Fruit fly (Drosophila melanogaster) whole organism, wandering third instar larva: ENCODE results near the gene CG10581.

Experiments used
- Abd-B ChIP-seq: fragments of >200 bp; optimal IDR thresholded peaks from 2 replicates; lab custom pipeline; 2017; ENCODE audit warnings: missing biosample characterization, missing genetic modification characterization
- CG32264 ChIP-seq: fragments of 200-800 bp; sonication (Bioruptor generic); optimal IDR thresholded peaks from 2 replicates; lab custom pipeline; 2016; ENCODE audit warnings: missing biosample characterization, missing genetic modification characterization
- CG9705 ChIP-seq: fragments of 200-800 bp; sonication (Bioruptor generic); optimal IDR thresholded peaks from 2 replicates; lab custom pipeline; 2018; ENCODE audit warnings: missing biosample characterization, mild to moderate bottlenecking, missing genetic modification characterization
- CrebA ChIP-seq: fragments of 200-800 bp; sonication (Bioruptor generic); optimal IDR thresholded peaks from 2 replicates; lab custom pipeline; 2016; ENCODE audit warnings: missing biosample characterization, mild to moderate bottlenecking, missing genetic modification characterization, borderline replicate concordance
- Dfd ChIP-seq: fragments of >200 bp; optimal IDR thresholded peaks from 2 replicates; lab custom pipeline; 2017; ENCODE audit warnings: missing biosample characterization, missing genetic modification characterization
- Dif ChIP-seq: fragments of 200-275, 200-300 bp; sonication (Bioruptor generic); optimal IDR thresholded peaks from 2 replicates; lab custom pipeline; 2018; ENCODE audit warnings: missing biosample characterization, missing genetic modification characterization; ENCODE audit not compliant: partially characterized antibody
- GATAd ChIP-seq: sonication (Bioruptor generic); optimal IDR thresholded peaks from 2 replicates; lab custom pipeline; 2016; ENCODE audit warnings: missing biosample characterization, missing genetic modification characterization
- HLH106 ChIP-seq: fragments of 200-800 bp; optimal IDR thresholded peaks from 3 replicates; lab custom pipeline; 2019; ENCODE audit warnings: missing biosample characterization, mild to moderate bottlenecking, missing genetic modification characterization, moderate library complexity
- Hnf4 ChIP-seq: fragments of 200-800 bp; sonication (Bioruptor generic); optimal IDR thresholded peaks from 2 replicates; lab custom pipeline; 2016; ENCODE audit warnings: missing biosample characterization, mild to moderate bottlenecking, missing genetic modification characterization
- Hr78 ChIP-seq: fragments of >200 bp; optimal IDR thresholded peaks from 2 replicates; lab custom pipeline; 2017; ENCODE audit warnings: missing biosample characterization, missing genetic modification characterization
- Hr83 ChIP-seq: fragments of 200-300 bp; sonication (Bioruptor generic); optimal IDR thresholded peaks from 2 replicates; lab custom pipeline; 2016; ENCODE audit warnings: missing biosample characterization, mild to moderate bottlenecking, missing genetic modification characterization, moderate library complexity; ENCODE audit not compliant: poor library complexity, severe bottlenecking
- Jra ChIP-seq: sonication (Bioruptor generic); optimal IDR thresholded peaks from 2 replicates; lab custom pipeline; 2016; ENCODE audit warnings: missing biosample characterization, missing genetic modification characterization
- Mio ChIP-seq: sonication (Bioruptor generic); optimal IDR thresholded peaks from 2 replicates; lab custom pipeline; 2016; ENCODE audit warnings: missing biosample characterization, missing genetic modification characterization
- Myc ChIP-seq: fragments of >200 bp; optimal IDR thresholded peaks from 2 replicates; lab custom pipeline; 2017
- N ChIP-seq: fragments of >200 bp; optimal IDR thresholded peaks from 2 replicates; lab custom pipeline; 2018; ENCODE audit warnings: missing biosample characterization, missing external identifiers, missing genetic modification characterization
- OdsH ChIP-seq: fragments of 200-800 bp; sonication (Bioruptor generic); optimal IDR thresholded peaks from 2 replicates; lab custom pipeline; 2016; ENCODE audit warnings: missing biosample characterization, mild to moderate bottlenecking, missing genetic modification characterization
- Rel ChIP-seq, 2 experiments: fragments of 200-800 bp; sonication (Bioruptor generic) in 1 of 2; optimal IDR thresholded peaks; 2 replicates in 1 of 2; 3 replicates in 1 of 2; lab custom pipeline; 2016 to 2019; ENCODE audit warnings: mild to moderate bottlenecking in 2 of 2, missing biosample characterization in 2 of 2, missing genetic modification characterization in 2 of 2, moderate library complexity in 1 of 2
- Sp1 ChIP-seq: fragments of 200-800 bp; sonication (Bioruptor generic); optimal IDR thresholded peaks from 3 replicates; lab custom pipeline; 2019; ENCODE audit warnings: missing biosample characterization, mild to moderate bottlenecking, missing genetic modification characterization, moderate library complexity
- Vsx2 ChIP-seq: fragments of 200-300, 225-300 bp; sonication (Bioruptor generic); optimal IDR thresholded peaks from 2 replicates; lab custom pipeline; 2018; ENCODE audit warnings: missing biosample characterization, missing genetic modification characterization; ENCODE audit not compliant: partially characterized antibody
- br ChIP-seq: fragments of 200-800 bp; sonication (Bioruptor generic); optimal IDR thresholded peaks from 2 replicates; lab custom pipeline; 2016; ENCODE audit warnings: missing biosample characterization, missing genetic modification characterization
- brk ChIP-seq: fragments of 200-800 bp; sonication (Bioruptor generic); optimal IDR thresholded peaks from 2 replicates; lab custom pipeline; 2016; ENCODE audit warnings: missing biosample characterization, mild to moderate bottlenecking, missing genetic modification characterization
- dl ChIP-seq, 2 experiments: fragments of 175-275, 200-275 bp in 1 of 2; fragments of 200-275 bp in 1 of 2; sonication (Bioruptor generic); optimal IDR thresholded peaks; lab custom pipeline; 2018; ENCODE audit warnings: mild to moderate bottlenecking in 2 of 2, missing biosample characterization in 2 of 2, missing genetic modification characterization in 2 of 2, moderate library complexity in 2 of 2; ENCODE audit not compliant: partially characterized antibody in 2 of 2, insufficient read depth in 1 of 2
- dmrt93B ChIP-seq: fragments of 200-800 bp; sonication (Bioruptor generic); optimal IDR thresholded peaks from 2 replicates; lab custom pipeline; 2018; ENCODE audit warnings: missing biosample characterization, mild to moderate bottlenecking, missing genetic modification characterization
- dsf ChIP-seq: sonication (Bioruptor generic); optimal IDR thresholded peaks from 2 replicates; lab custom pipeline; 2016; ENCODE audit warnings: missing biosample characterization, missing genetic modification characterization, borderline replicate concordance
- ey ChIP-seq: fragments of 200-800 bp; sonication (Bioruptor generic); optimal IDR thresholded peaks from 2 replicates; lab custom pipeline; 2016; ENCODE audit warnings: missing biosample characterization, missing genetic modification characterization
- foxo ChIP-seq, 2 experiments: fragments of 200-800 bp; sonication (Bioruptor generic); optimal IDR thresholded peaks; 2 replicates in 1 of 2; 3 replicates in 1 of 2; lab custom pipeline; 2016 to 2017; ENCODE audit warnings: missing biosample characterization in 2 of 2, missing genetic modification characterization in 2 of 2
- fru ChIP-seq: fragments of 200-800 bp; sonication (Bioruptor generic); optimal IDR thresholded peaks from 3 replicates; lab custom pipeline; 2016; ENCODE audit warnings: missing biosample characterization, mild to moderate bottlenecking, missing genetic modification characterization
- h ChIP-seq: fragments of 200-800 bp; sonication (Bioruptor generic); optimal IDR thresholded peaks from 3 replicates; lab custom pipeline; 2016; ENCODE audit warnings: missing biosample characterization, mild to moderate bottlenecking, missing genetic modification characterization
- jim ChIP-seq: fragments of 175-275, 200-325 bp; sonication (Bioruptor generic); optimal IDR thresholded peaks from 2 replicates; lab custom pipeline; 2016; ENCODE audit warnings: missing biosample characterization, mild to moderate bottlenecking, missing genetic modification characterization
- lola ChIP-seq: fragments of >200 bp; optimal IDR thresholded peaks from 2 replicates; lab custom pipeline; 2017; ENCODE audit warnings: missing biosample characterization, missing genetic modification characterization
- pan ChIP-seq: fragments of >200 bp; optimal IDR thresholded peaks from 2 replicates; lab custom pipeline; 2017
- psq ChIP-seq: fragments of 200-800 bp; sonication (Bioruptor generic); optimal IDR thresholded peaks from 3 replicates; lab custom pipeline; 2017; ENCODE audit warnings: missing biosample characterization, mild to moderate bottlenecking, missing genetic modification characterization, moderate library complexity
- rgr ChIP-seq: fragments of 200-800 bp; sonication (Bioruptor generic); optimal IDR thresholded peaks from 3 replicates; lab custom pipeline; 2016; ENCODE audit warnings: missing biosample characterization, mild to moderate bottlenecking, missing genetic modification characterization
- sage ChIP-seq: fragments of 200-800 bp; sonication (Bioruptor generic); optimal IDR thresholded peaks from 2 replicates; lab custom pipeline; 2016; ENCODE audit warnings: missing biosample characterization, mild to moderate bottlenecking, missing genetic modification characterization
- sv ChIP-seq: fragments of 200-800 bp; sonication (Bioruptor generic); optimal IDR thresholded peaks from 3 replicates; lab custom pipeline; 2016; ENCODE audit warnings: missing biosample characterization, missing genetic modification characterization
- tai ChIP-seq: sonication (Bioruptor generic); optimal IDR thresholded peaks from 2 replicates; lab custom pipeline; 2016; ENCODE audit warnings: missing biosample characterization, missing genetic modification characterization
- usp ChIP-seq: fragments of >200 bp; optimal IDR thresholded peaks from 2 replicates; lab custom pipeline; 2017; ENCODE audit warnings: missing biosample characterization, missing genetic modification characterization
- woc ChIP-seq: sonication (Bioruptor generic); optimal IDR thresholded peaks from 2 replicates; lab custom pipeline; 2016; ENCODE audit warnings: missing biosample characterization, mild to moderate bottlenecking, missing genetic modification characterization

CG10581 gene

DNA sequence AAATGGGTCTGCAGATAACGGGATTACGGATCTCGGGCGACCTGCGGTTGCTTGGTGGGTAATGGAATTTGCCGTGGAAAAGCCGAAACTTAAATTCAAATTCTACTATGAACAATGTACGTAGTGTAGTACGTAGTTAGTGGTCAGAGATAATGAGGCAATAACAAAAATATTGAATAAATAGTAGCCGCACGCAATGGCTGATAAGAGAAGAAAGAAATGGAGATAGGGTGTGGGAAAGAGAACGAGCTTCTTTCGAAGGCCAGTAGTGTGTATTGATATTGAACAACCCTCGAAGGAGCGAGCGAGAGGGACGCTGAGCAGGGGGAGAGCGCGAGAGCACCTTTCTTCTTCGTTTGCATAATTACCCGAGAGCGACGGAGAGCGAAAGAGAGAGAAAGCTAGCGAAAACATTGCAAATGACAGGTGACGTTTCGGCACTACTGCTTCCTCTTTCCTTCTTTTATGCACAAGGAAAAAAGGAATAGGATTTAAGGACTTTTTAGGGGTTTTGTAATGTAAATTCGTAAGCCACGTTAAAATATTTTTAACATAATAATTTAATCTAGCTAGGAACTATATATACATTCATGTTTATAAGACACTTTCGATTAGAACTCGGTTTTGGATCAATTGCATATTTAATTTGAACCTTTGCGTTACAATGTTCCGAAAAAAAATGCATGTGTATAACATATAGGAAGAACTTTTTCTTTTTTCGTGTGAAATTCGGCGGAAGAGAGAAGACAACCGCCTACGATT, 23.0 kb downstream of the CG10581 start:
- TF ChIP-seq woc (GFP tag; lab: Kevin White, UChicago), result peak; percentile 22
- TF ChIP-seq foxo (GFP tag; optimal IDR thresholded peaks at IDR 0.05; lab: Kevin White, UChicago), result peak in 1 of 2 experiments; percentile 10
- TF ChIP-seq fru (GFP tag; lab: Kevin White, UChicago), result no peak
- TF ChIP-seq dl (GFP tag; optimal IDR thresholded peaks at IDR 0.05; lab: Kevin White, UChicago; ENCODE audit: insufficient read depth in 1 of 2, partially characterized antibody in 2 of 2), result peak; percentile 61 to 65
- TF ChIP-seq ey (GFP tag; lab: Kevin White, UChicago), result peak; percentile 17
- no peak for TF ChIP-seq sage (GFP tag; lab: Kevin White, UChicago)
- peak; percentile 85 for TF ChIP-seq Dif (GFP tag; lab: Kevin White, UChicago)
- peak; percentile 23 for TF ChIP-seq rgr (GFP tag; lab: Kevin White, UChicago)

- peak; percentile 42 for TF ChIP-seq brk (GFP tag; lab: Kevin White, UChicago)
- no peak for TF ChIP-seq Myc (lab: Kevin White, UChicago)
- peak; percentile 96 for TF ChIP-seq fru (GFP tag; lab: Kevin White, UChicago)
- peak; percentile 81 for TF ChIP-seq rgr (GFP tag; lab: Kevin White, UChicago)
- TF ChIP-seq N (GFP tag; lab: Kevin White, UChicago), result no peak
- TF ChIP-seq Mio (GFP tag; lab: Kevin White, UChicago), result no peak
- peak; percentile 83 for TF ChIP-seq br (GFP tag; lab: Kevin White, UChicago)
- TF ChIP-seq ey (GFP tag; lab: Kevin White, UChicago), result peak; percentile 79
- no peak for TF ChIP-seq Hr83
- TF ChIP-seq psq (GFP tag; lab: Kevin White, UChicago), result peak; percentile 85
- TF ChIP-seq jim (GFP tag; lab: Kevin White, UChicago), result no peak
- no peak for TF ChIP-seq GATAd (GFP tag; lab: Kevin White, UChicago)
- TF ChIP-seq CG32264 (GFP tag; lab: Kevin White, UChicago), result peak; percentile 66
- no peak for TF ChIP-seq dsf (GFP tag; lab: Kevin White, UChicago)
- TF ChIP-seq Hnf4 (GFP tag; lab: Kevin White, UChicago), result peak; percentile 70
- TF ChIP-seq tai, result no peak
- no peak for TF ChIP-seq Dfd (GFP tag; lab: Kevin White, UChicago)
- TF ChIP-seq sage (GFP tag; lab: Kevin White, UChicago), result peak; percentile 68
- peak; percentile 70 for TF ChIP-seq Dif (GFP tag; lab: Kevin White, UChicago)
- TF ChIP-seq dl (GFP tag; optimal IDR thresholded peaks at IDR 0.05; lab: Kevin White, UChicago; ENCODE audit: insufficient read depth in 1 of 2, partially characterized antibody in 2 of 2), result peak; percentile 29 to 63
- TF ChIP-seq Abd-B (GFP tag; lab: Kevin White, UChicago), result no peak
- no peak for TF ChIP-seq CG9705
- peak; percentile 74 for TF ChIP-seq woc (GFP tag; lab: Kevin White, UChicago)
- TF ChIP-seq usp (GFP tag; lab: Kevin White, UChicago), result no peak
- peak in 1 of 2 experiments; percentile 84 for TF ChIP-seq foxo (GFP tag; optimal IDR thresholded peaks at IDR 0.05; lab: Kevin White, UChicago)
- peak; percentile 28 for TF ChIP-seq HLH106 (tag; lab: Kevin White, UChicago)
- TF ChIP-seq dmrt93B (GFP tag; lab: Kevin White, UChicago), result peak; percentile 31
- peak; percentile 52 for TF ChIP-seq CrebA
- TF ChIP-seq OdsH (GFP tag; lab: Kevin White, UChicago), result peak; percentile 76
- TF ChIP-seq sv (GFP tag; lab: Kevin White, UChicago), result no peak
- peak; percentile 52 for TF ChIP-seq Jra (GFP tag; lab: Kevin White, UChicago)
- peak; percentile 35 for TF ChIP-seq Sp1 (GFP tag; lab: Kevin White, UChicago)
- no peak for TF ChIP-seq lola
- peak; percentile 87 for TF ChIP-seq h (GFP tag; lab: Kevin White, UChicago)
- TF ChIP-seq Hr78, result no peak
- TF ChIP-seq Vsx2 (GFP tag; lab: Kevin White, UChicago), result peak; percentile 23
- TF ChIP-seq pan (lab: Kevin White, UChicago), result no peak
- TF ChIP-seq Rel (GFP tag; optimal IDR thresholded peaks at IDR 0.05; lab: Kevin White, UChicago), result no peak
- peak; percentile 12 for TF ChIP-seq Rel (tag; optimal IDR thresholded peaks at IDR 0.05; lab: Kevin White, UChicago)
Measured at dm6 chr3L:21009405-21010120, 24.4 kb downstream of the CG10581 start.
